Worm (Caenorhabditis elegans) whole organism, late embryonic: Measurements from ENCODE around the gene phat-3.

Experiments used
- F13H6.1 ChIP-seq: sonication (generic microtip); optimal IDR thresholded peaks from 2 replicates; lab custom pipeline; 2016; ENCODE audit warnings: missing genetic modification characterization, missing compliant biosample characterization
- T23F11.4 ChIP-seq: fragments of 200-800 bp; sonication (Bioruptor generic); optimal IDR thresholded peaks from 2 replicates; lab custom pipeline; 2018; ENCODE audit warnings: mild to moderate bottlenecking, missing genetic modification characterization, missing compliant biosample characterization
- Y22D7AL.16 ChIP-seq: sonication (generic microtip); optimal IDR thresholded peaks from 2 replicates; lab custom pipeline; 2016; ENCODE audit warnings: missing genetic modification characterization, missing compliant biosample characterization
- ceh-14 ChIP-seq: sonication (generic microtip); optimal IDR thresholded peaks from 2 replicates; lab custom pipeline; 2016; ENCODE audit warnings: missing genotype, missing genetic modification characterization, missing compliant biosample characterization
- ceh-19 ChIP-seq: fragments of 200-800 bp; sonication (Bioruptor generic); optimal IDR thresholded peaks from 2 replicates; lab custom pipeline; 2018; ENCODE audit warnings: mild to moderate bottlenecking, missing genetic modification characterization, missing compliant biosample characterization
- ceh-2 ChIP-seq: sonication (generic microtip); optimal IDR thresholded peaks from 2 replicates; lab custom pipeline; 2016; ENCODE audit warnings: missing genotype, missing genetic modification characterization, missing compliant biosample characterization
- ceh-24 ChIP-seq: sonication (generic microtip); optimal IDR thresholded peaks from 2 replicates; lab custom pipeline; 2016; ENCODE audit warnings: mild to moderate bottlenecking, missing genetic modification characterization, missing compliant biosample characterization
- ceh-34 ChIP-seq: sonication (generic microtip); optimal IDR thresholded peaks from 2 replicates; lab custom pipeline; 2016; ENCODE audit warnings: mild to moderate bottlenecking, missing genetic modification characterization, missing compliant biosample characterization
- dmd-4 ChIP-seq: sonication (generic microtip); optimal IDR thresholded peaks from 2 replicates; lab custom pipeline; 2016; ENCODE audit warnings: borderline replicate concordance, missing genetic modification characterization, missing compliant biosample characterization
- elt-2 ChIP-seq: sonication (generic microtip); optimal IDR thresholded peaks from 2 replicates; lab custom pipeline; 2016; ENCODE audit warnings: missing genetic modification reagents, missing genetic modification characterization, missing compliant biosample characterization
- elt-4 ChIP-seq: sonication (generic microtip); optimal IDR thresholded peaks from 2 replicates; lab custom pipeline; 2016; ENCODE audit warnings: missing genetic modification characterization, missing compliant biosample characterization
- eyg-1 ChIP-seq: sonication (generic microtip); optimal IDR thresholded peaks from 2 replicates; lab custom pipeline; 2016; ENCODE audit warnings: missing genotype, missing genetic modification characterization, missing compliant biosample characterization
- gmeb-2 ChIP-seq: sonication (generic microtip); optimal IDR thresholded peaks from 2 replicates; lab custom pipeline; 2016; ENCODE audit warnings: missing genetic modification characterization, inconsistent platforms, missing compliant biosample characterization
- hlh-8 ChIP-seq: sonication (generic microtip); optimal IDR thresholded peaks from 2 replicates; lab custom pipeline; 2016; ENCODE audit warnings: missing genotype, missing genetic modification characterization, missing compliant biosample characterization
- mec-3 ChIP-seq: sonication (generic microtip); optimal IDR thresholded peaks from 2 replicates; lab custom pipeline; 2016; ENCODE audit warnings: borderline replicate concordance, missing genetic modification characterization, missing compliant biosample characterization
- nfya-1 ChIP-seq: sonication (generic microtip); optimal IDR thresholded peaks from 2 replicates; lab custom pipeline; 2017; ENCODE audit warnings: missing genetic modification characterization, mild to moderate bottlenecking, missing compliant biosample characterization, antibody characterized with exemption, moderate library complexity
- nhr-232 ChIP-seq: sonication (generic microtip); optimal IDR thresholded peaks from 2 replicates; lab custom pipeline; 2016; ENCODE audit warnings: missing genetic modification characterization, missing compliant biosample characterization
- pqm-1 ChIP-seq: sonication (generic microtip); optimal IDR thresholded peaks from 2 replicates; lab custom pipeline; 2016; ENCODE audit warnings: missing genetic modification characterization, missing compliant biosample characterization
- ref-2 ChIP-seq: sonication (generic microtip); optimal IDR thresholded peaks from 2 replicates; lab custom pipeline; 2016; ENCODE audit warnings: missing genetic modification characterization, missing compliant biosample characterization
- sdc-2 ChIP-seq: sonication (generic microtip); optimal IDR thresholded peaks from 2 replicates; lab custom pipeline; 2016; ENCODE audit warnings: missing genotype, missing genetic modification characterization, missing compliant biosample characterization
- sox-4 ChIP-seq: sonication (generic microtip); optimal IDR thresholded peaks from 2 replicates; lab custom pipeline; 2017; ENCODE audit warnings: mild to moderate bottlenecking, missing genetic modification characterization, inconsistent platforms, missing compliant biosample characterization
- syd-9 ChIP-seq: sonication (generic microtip); optimal IDR thresholded peaks from 2 replicates; lab custom pipeline; 2016; ENCODE audit warnings: mild to moderate bottlenecking, missing genetic modification characterization, moderate library complexity, missing compliant biosample characterization
- tbx-2 ChIP-seq: sonication (generic microtip); optimal IDR thresholded peaks from 2 replicates; lab custom pipeline; 2016; ENCODE audit warnings: missing genetic modification characterization, missing compliant biosample characterization
- ttx-3 ChIP-seq: sonication (generic microtip); optimal IDR thresholded peaks from 2 replicates; lab custom pipeline; 2016; ENCODE audit warnings: missing genetic modification reagents, missing genetic modification characterization, missing compliant biosample characterization
- unc-3 ChIP-seq, 2 experiments: fragments of 200-800 bp in 1 of 2; sonication (Bioruptor generic) in 1 of 2; sonication (generic microtip) in 1 of 2; conservative IDR thresholded peaks in 1 of 2; optimal IDR thresholded peaks in 1 of 2; 2 replicates each; pipeline versions ENCODE4 v1.3.6 to Lab custom; 2016 to 2022; ENCODE audit warnings: missing compliant biosample characterization in 2 of 2, missing genetic modification characterization in 2 of 2, missing genetic modification reagents in 1 of 2
- unc-86 ChIP-seq: sonication (generic microtip); optimal IDR thresholded peaks from 2 replicates; lab custom pipeline; 2016; ENCODE audit warnings: missing genetic modification characterization, missing compliant biosample characterization
- ztf-16 ChIP-seq: sonication (generic microtip); optimal IDR thresholded peaks from 2 replicates; lab custom pipeline; 2017; ENCODE audit warnings: missing genetic modification characterization, missing compliant biosample characterization

phat-3 gene

ce11 chrV:4081283-4081682 lies 37.6 kb downstream of the phat-3 start, which contains the start of gene srh-211:
Gene srh-211 (minus strand): TSS chrV:4081383.
- TF ChIP-seq hlh-8 (tag; lab: Kevin White, UChicago): no peak
- TF ChIP-seq eyg-1 (tag; lab: Kevin White, UChicago): no peak
- no peak for TF ChIP-seq ceh-14 (tag; lab: Kevin White, UChicago)
- TF ChIP-seq ztf-16: no peak
- no peak for TF ChIP-seq nfya-1 (tag; lab: Kevin White, UChicago)
- no peak for TF ChIP-seq unc-3 (GFP tag; conservative IDR thresholded peaks at IDR 0.05; lab: Robert Waterston, UW)
- no peak for TF ChIP-seq unc-3 (tag; optimal IDR thresholded peaks at IDR 0.05; lab: Kevin White, UChicago)
- no peak for TF ChIP-seq syd-9 (tag; lab: Kevin White, UChicago)
- TF ChIP-seq ceh-24: no peak
- no peak for TF ChIP-seq gmeb-2
- TF ChIP-seq ref-2 (tag; lab: Kevin White, UChicago): no peak
- TF ChIP-seq ceh-2 (tag; lab: Kevin White, UChicago): no peak
- TF ChIP-seq sdc-2 (tag; lab: Kevin White, UChicago): no peak
- TF ChIP-seq F13H6.1 (tag; lab: Kevin White, UChicago): no peak
- TF ChIP-seq sox-4 (tag; lab: Kevin White, UChicago): no peak
- TF ChIP-seq Y22D7AL.16 (tag; lab: Kevin White, UChicago): no peak
- no peak for TF ChIP-seq pqm-1
- no peak for TF ChIP-seq ceh-19 (GFP tag; lab: Kevin White, UChicago)
- no peak for TF ChIP-seq nhr-232 (tag; lab: Kevin White, UChicago)

ce11 chrV:4082952-4083351 lies 39.2 kb downstream of the phat-3 start, which contains the start of gene F38H12.5:
Gene F38H12.5 (minus strand): TSS chrV:4083052.
- no peak for TF ChIP-seq syd-9 (tag; lab: Kevin White, UChicago)
- no peak for TF ChIP-seq ceh-34 (tag; lab: Kevin White, UChicago)
- no peak for TF ChIP-seq ceh-2 (tag; lab: Kevin White, UChicago)
- TF ChIP-seq elt-2 (tag; lab: Kevin White, UChicago): no peak
- no peak for TF ChIP-seq ceh-24
- no peak for TF ChIP-seq ttx-3
- no peak for TF ChIP-seq ref-2 (tag; lab: Kevin White, UChicago)
- TF ChIP-seq elt-4 (tag; lab: Kevin White, UChicago): no peak
- TF ChIP-seq dmd-4 (tag; lab: Kevin White, UChicago): no peak
- no peak for TF ChIP-seq mec-3 (tag; lab: Kevin White, UChicago)
- no peak for TF ChIP-seq unc-86 (tag; lab: Kevin White, UChicago)
- TF ChIP-seq nhr-232 (tag; lab: Kevin White, UChicago): no peak
- TF ChIP-seq T23F11.4 (GFP tag; lab: Kevin White, UChicago): no peak
- no peak for TF ChIP-seq tbx-2 (tag; lab: Kevin White, UChicago)
